Worm (Caenorhabditis elegans) whole organism, late embryonic: ENCODE measurements around the gene mboa-2.

Experiments used
- F13H6.1 ChIP-seq: sonication (generic microtip); optimal IDR thresholded peaks from 2 replicates; lab custom pipeline; 2016; ENCODE audit warnings: missing genetic modification characterization, missing compliant biosample characterization
- ama-1 ChIP-seq: fragments of 150-350 bp; optimal IDR thresholded peaks from 2 replicates; lab custom pipeline; 2014
- ceh-45 ChIP-seq: fragments of 200-800 bp; sonication (Bioruptor generic); IDR thresholded peaks from 2 replicates; pipeline ENCODE4 v1.3.6; 2022; ENCODE audit warnings: missing genetic modification reagents, missing genetic modification characterization, missing compliant biosample characterization
- ceh-48 ChIP-seq: sonication (generic microtip); optimal IDR thresholded peaks from 2 replicates; lab custom pipeline; 2016; ENCODE audit warnings: missing genetic modification characterization, inconsistent platforms, missing compliant biosample characterization
- elt-2 ChIP-seq: sonication (generic microtip); optimal IDR thresholded peaks from 2 replicates; lab custom pipeline; 2016; ENCODE audit warnings: missing genetic modification reagents, missing genetic modification characterization, missing compliant biosample characterization
- elt-4 ChIP-seq: sonication (generic microtip); optimal IDR thresholded peaks from 2 replicates; lab custom pipeline; 2016; ENCODE audit warnings: missing genetic modification characterization, missing compliant biosample characterization
- ets-4 ChIP-seq: sonication (generic microtip); optimal IDR thresholded peaks from 2 replicates; lab custom pipeline; 2016; ENCODE audit warnings: missing genetic modification characterization, missing compliant biosample characterization
- hlh-15 ChIP-seq: sonication (generic microtip); optimal IDR thresholded peaks from 2 replicates; lab custom pipeline; 2016; ENCODE audit warnings: missing genetic modification characterization, missing compliant biosample characterization
- hlh-8 ChIP-seq: sonication (generic microtip); optimal IDR thresholded peaks from 2 replicates; lab custom pipeline; 2016; ENCODE audit warnings: missing genotype, missing genetic modification characterization, missing compliant biosample characterization
- mec-3 ChIP-seq: sonication (generic microtip); optimal IDR thresholded peaks from 2 replicates; lab custom pipeline; 2016; ENCODE audit warnings: borderline replicate concordance, missing genetic modification characterization, missing compliant biosample characterization
- nfya-1 ChIP-seq: sonication (generic microtip); optimal IDR thresholded peaks from 2 replicates; lab custom pipeline; 2017; ENCODE audit warnings: missing genetic modification characterization, mild to moderate bottlenecking, missing compliant biosample characterization, antibody characterized with exemption, moderate library complexity
- sox-4 ChIP-seq: sonication (generic microtip); optimal IDR thresholded peaks from 2 replicates; lab custom pipeline; 2017; ENCODE audit warnings: mild to moderate bottlenecking, missing genetic modification characterization, inconsistent platforms, missing compliant biosample characterization
- unc-55 ChIP-seq: sonication (generic microtip); optimal IDR thresholded peaks from 2 replicates; lab custom pipeline; 2017; ENCODE audit warnings: missing biosample characterization, missing genetic modification reagents, missing genetic modification characterization

DNA sequence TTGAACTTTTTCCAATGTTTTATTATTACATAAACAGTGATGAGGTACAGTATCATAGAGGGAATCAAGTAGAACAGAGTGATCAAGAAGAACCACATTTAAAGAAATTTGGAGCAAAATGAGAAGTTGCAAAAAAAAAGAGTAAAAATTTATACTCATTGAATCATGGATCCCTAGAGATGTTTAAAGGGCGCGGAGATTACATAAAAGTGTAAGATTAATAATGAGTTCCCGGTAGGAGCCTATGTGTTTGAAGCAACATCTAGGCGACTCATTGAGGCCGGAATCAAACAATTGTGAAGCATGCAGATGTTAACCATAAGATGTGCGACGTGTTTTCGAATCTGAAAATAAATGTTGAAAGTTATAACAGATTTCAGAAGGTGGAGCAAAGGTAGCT lies 30.0 kb upstream of the mboa-2 start, which contains the start of gene srg-39:
- no peak for TF ChIP-seq ets-4 (tag; lab: Kevin White, UChicago)
- no peak for TF ChIP-seq hlh-8
- no peak for TF ChIP-seq ceh-48 (tag; lab: Kevin White, UChicago)
- no peak for TF ChIP-seq elt-4 (tag; lab: Kevin White, UChicago)
- no peak for TF ChIP-seq mec-3
- TF ChIP-seq hlh-15: no peak
- TF ChIP-seq F13H6.1 (tag; lab: Kevin White, UChicago): no peak
- no peak for TF ChIP-seq unc-55 (GFP tag; lab: Kevin White, UChicago)
- no peak for TF ChIP-seq nfya-1
- no peak for TF ChIP-seq ama-1 (lab: Kevin White, UChicago)
- TF ChIP-seq ceh-45 (GFP tag; lab: Robert Waterston, UW): no peak
- no peak for TF ChIP-seq elt-2 (tag; lab: Kevin White, UChicago)
- TF ChIP-seq sox-4: no peak
